Worm (Caenorhabditis elegans) whole organism, mixed stage, embryonic: Measurements from ENCODE around the gene mdf-2.

Experiments
- M03D4.4 ChIP-seq: sonication (generic microtip); optimal IDR thresholded peaks from 2 replicates; lab custom pipeline; 2017; ENCODE audit warnings: mild to moderate bottlenecking, missing genetic modification characterization, missing compliant biosample characterization
- bed-3 ChIP-seq: fragments of 200-800 bp; sonication (Bioruptor generic); optimal IDR thresholded peaks from 3 replicates; lab custom pipeline; 2018; ENCODE audit warnings: mild to moderate bottlenecking, missing genetic modification characterization, moderate library complexity, missing compliant biosample characterization
- ceh-39 ChIP-seq: fragments of 150-350 bp; optimal IDR thresholded peaks from 2 replicates; lab custom pipeline; 2014; ENCODE audit warnings: missing biosample characterization, missing genetic modification characterization
- ceh-43 ChIP-seq: fragments of 200-800 bp; sonication (Bioruptor generic); optimal IDR thresholded peaks from 2 replicates; lab custom pipeline; 2018; ENCODE audit warnings: mild to moderate bottlenecking, missing genetic modification characterization, moderate library complexity, missing compliant biosample characterization
- ceh-83 ChIP-seq: fragments of 200-800 bp; sonication (Bioruptor generic); optimal IDR thresholded peaks from 2 replicates; lab custom pipeline; 2018; ENCODE audit warnings: mild to moderate bottlenecking, missing genetic modification characterization, missing compliant biosample characterization
- ces-1 ChIP-seq: fragments of 150-350 bp; optimal IDR thresholded peaks from 2 replicates; lab custom pipeline; 2014; ENCODE audit warnings: missing biosample characterization, missing genetic modification reagents, missing genetic modification characterization
- cnd-1 ChIP-seq: fragments of 200-800 bp; sonication (Bioruptor generic); optimal IDR thresholded peaks from 2 replicates; lab custom pipeline; 2018; ENCODE audit warnings: mild to moderate bottlenecking, missing genetic modification characterization, missing compliant biosample characterization
- drap-1 ChIP-seq: fragments of 200-800 bp; sonication (Bioruptor generic); optimal IDR thresholded peaks from 3 replicates; lab custom pipeline; 2018; ENCODE audit warnings: mild to moderate bottlenecking, missing genetic modification characterization, missing compliant biosample characterization
- elt-1 ChIP-seq: sonication (generic microtip); optimal IDR thresholded peaks from 2 replicates; lab custom pipeline; 2017; ENCODE audit warnings: missing genetic modification characterization, mild to moderate bottlenecking, missing compliant biosample characterization, antibody characterized with exemption, moderate library complexity, borderline replicate concordance; ENCODE audit not compliant: insufficient read depth
- elt-3 ChIP-seq: fragments of 150-350 bp; optimal IDR thresholded peaks from 2 replicates; lab custom pipeline; 2014; ENCODE audit warnings: missing biosample characterization, missing genetic modification characterization
- flh-1 ChIP-seq: fragments of 200-800 bp; sonication (Bioruptor generic); optimal IDR thresholded peaks from 2 replicates; lab custom pipeline; 2018; ENCODE audit warnings: mild to moderate bottlenecking, missing genetic modification characterization, moderate library complexity, missing compliant biosample characterization
- ham-2 ChIP-seq: fragments of 200-800 bp; sonication (Bioruptor generic); optimal IDR thresholded peaks from 2 replicates; lab custom pipeline; 2018; ENCODE audit warnings: mild to moderate bottlenecking, missing genetic modification characterization, missing compliant biosample characterization
- hlh-1 ChIP-seq: fragments of 150-350 bp; optimal IDR thresholded peaks from 2 replicates; lab custom pipeline; 2014; ENCODE audit warnings: missing biosample characterization, missing genetic modification reagents, missing genetic modification characterization
- lin-13 ChIP-seq: fragments of 150-350 bp; optimal IDR thresholded peaks from 2 replicates; lab custom pipeline; 2014; ENCODE audit warnings: missing biosample characterization, missing genetic modification characterization
- lin-32 ChIP-seq: fragments of 200-800 bp; sonication (Bioruptor generic); optimal IDR thresholded peaks from 2 replicates; lab custom pipeline; 2018; ENCODE audit warnings: mild to moderate bottlenecking, missing genetic modification characterization, missing compliant biosample characterization
- lsy-2 ChIP-seq: fragments of 150-350 bp; optimal IDR thresholded peaks from 2 replicates; lab custom pipeline; 2014; ENCODE audit warnings: missing biosample characterization, missing genetic modification characterization
- mep-1 ChIP-seq: fragments of 150-350 bp; optimal IDR thresholded peaks from 2 replicates; lab custom pipeline; 2017; ENCODE audit warnings: missing biosample characterization, missing genetic modification reagents, missing genetic modification characterization, inconsistent platforms
- mls-2 ChIP-seq: sonication (generic microtip); optimal IDR thresholded peaks from 2 replicates; lab custom pipeline; 2016; ENCODE audit warnings: mild to moderate bottlenecking, missing genetic modification characterization, moderate library complexity, missing compliant biosample characterization
- nhr-12 ChIP-seq: fragments of 150-350 bp; optimal IDR thresholded peaks from 2 replicates; lab custom pipeline; 2014; ENCODE audit warnings: missing biosample characterization, missing genetic modification characterization
- nhr-237 ChIP-seq: fragments of 150-350 bp; optimal IDR thresholded peaks from 2 replicates; lab custom pipeline; 2014; ENCODE audit warnings: missing biosample characterization, missing genetic modification characterization
- nhr-28 ChIP-seq: fragments of 150-350 bp; optimal IDR thresholded peaks from 2 replicates; lab custom pipeline; 2014; ENCODE audit warnings: missing biosample characterization, missing genetic modification characterization
- pha-4 ChIP-seq: fragments of 150-350 bp; optimal IDR thresholded peaks from 2 replicates; lab custom pipeline; 2018; ENCODE audit warnings: missing biosample characterization, missing genetic modification reagents, missing genetic modification characterization
- tbx-8 ChIP-seq: fragments of 200-800 bp; sonication (Bioruptor generic); optimal IDR thresholded peaks from 2 replicates; lab custom pipeline; 2018; ENCODE audit warnings: mild to moderate bottlenecking, missing genetic modification characterization, moderate library complexity, missing compliant biosample characterization
- unc-120 ChIP-seq: sonication (generic microtip); optimal IDR thresholded peaks from 2 replicates; lab custom pipeline; 2017; ENCODE audit warnings: missing genetic modification characterization, missing compliant biosample characterization; ENCODE audit not compliant: poor library complexity, severe bottlenecking
- unc-39 ChIP-seq: fragments of 150-350 bp; optimal IDR thresholded peaks from 2 replicates; lab custom pipeline; 2014; ENCODE audit warnings: missing biosample characterization, missing genetic modification characterization
- unc-62 ChIP-seq: fragments of 150-350 bp; optimal IDR thresholded peaks from 2 replicates; lab custom pipeline; 2014; ENCODE audit warnings: missing biosample characterization, missing genetic modification reagents, missing genetic modification characterization
- zip-8 ChIP-seq: fragments of 150-350 bp; optimal IDR thresholded peaks from 2 replicates; lab custom pipeline; 2014; ENCODE audit warnings: missing biosample characterization, missing genetic modification characterization
- ztf-11 ChIP-seq: fragments of 150-350 bp; optimal IDR thresholded peaks from 2 replicates; lab custom pipeline; 2014; ENCODE audit warnings: missing biosample characterization, missing genetic modification characterization

mdf-2 gene

DNA sequence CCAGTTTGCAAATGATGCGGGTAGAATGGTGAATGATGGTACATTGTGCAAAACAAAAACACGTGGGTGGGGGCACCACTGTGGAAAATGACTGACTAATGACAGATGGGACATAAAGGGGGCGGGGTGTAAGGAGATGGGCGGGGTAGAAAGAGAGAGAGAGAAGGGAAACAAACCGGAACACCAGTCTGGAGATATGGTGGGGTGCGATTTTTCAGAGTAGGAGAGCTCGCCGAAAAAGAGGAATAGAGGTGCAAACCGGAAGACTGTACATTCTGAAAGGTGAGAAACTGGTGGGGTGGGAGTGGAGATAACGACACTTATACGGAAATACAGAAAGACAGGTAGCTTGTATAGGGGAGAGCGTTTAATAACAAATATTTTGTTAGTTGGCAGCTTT is 12.8 kb downstream of the mdf-2 start, which contains the start of gene ngn-1:
Gene ngn-1, minus strand, starts transcription at position 101 of the 400 bp plus-strand sequence.
- TF ChIP-seq hlh-1 (tag; lab: Kevin White, UChicago): no peak
- no peak for TF ChIP-seq lsy-2 (tag; lab: Kevin White, UChicago)
- TF ChIP-seq nhr-237: no peak
- TF ChIP-seq M03D4.4: no peak
- TF ChIP-seq cnd-1 (tag; lab: Kevin White, UChicago): no peak
- TF ChIP-seq ceh-39: no peak
- no peak for TF ChIP-seq drap-1
- TF ChIP-seq pha-4 (tag; lab: Kevin White, UChicago): no peak
- no peak for TF ChIP-seq lin-13 (tag; lab: Kevin White, UChicago)
- no peak for TF ChIP-seq mls-2
- no peak for TF ChIP-seq mep-1 (tag; lab: Kevin White, UChicago)
- TF ChIP-seq ces-1 (GFP tag; lab: Kevin White, UChicago): no peak
- TF ChIP-seq flh-1 (GFP tag; lab: Kevin White, UChicago): no peak

DNA sequence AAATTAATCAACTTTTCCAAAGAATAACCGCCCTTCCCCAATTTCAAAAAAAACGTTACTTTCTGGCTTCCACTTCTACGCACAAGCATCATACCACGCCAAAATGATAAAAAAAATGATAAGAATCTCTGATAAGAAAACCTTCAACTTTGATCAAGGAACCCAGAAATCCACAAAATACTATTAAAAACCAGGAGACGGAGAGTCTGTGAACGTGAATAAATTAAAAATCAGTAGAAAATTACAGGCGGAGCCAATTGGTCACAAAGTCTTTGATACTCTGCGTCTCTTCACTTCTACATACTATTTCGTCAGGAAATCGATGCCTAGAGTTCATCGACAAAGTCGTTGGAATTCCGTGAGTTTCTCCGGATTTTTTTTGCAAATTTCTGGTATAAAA is 22.3 kb downstream of the mdf-2 start, which contains the start of gene smf-3:
Gene smf-3, plus strand, starts transcription at position 259 of the 400 bp plus-strand sequence.
- no peak for TF ChIP-seq elt-3
- TF ChIP-seq mep-1 (tag; lab: Kevin White, UChicago): no peak
- TF ChIP-seq ceh-39: no peak
- no peak for TF ChIP-seq ham-2
- no peak for TF ChIP-seq ceh-83 (GFP tag; lab: Kevin White, UChicago)
- TF ChIP-seq nhr-28: no peak
- TF ChIP-seq lin-32 (GFP tag; lab: Kevin White, UChicago): no peak

DNA sequence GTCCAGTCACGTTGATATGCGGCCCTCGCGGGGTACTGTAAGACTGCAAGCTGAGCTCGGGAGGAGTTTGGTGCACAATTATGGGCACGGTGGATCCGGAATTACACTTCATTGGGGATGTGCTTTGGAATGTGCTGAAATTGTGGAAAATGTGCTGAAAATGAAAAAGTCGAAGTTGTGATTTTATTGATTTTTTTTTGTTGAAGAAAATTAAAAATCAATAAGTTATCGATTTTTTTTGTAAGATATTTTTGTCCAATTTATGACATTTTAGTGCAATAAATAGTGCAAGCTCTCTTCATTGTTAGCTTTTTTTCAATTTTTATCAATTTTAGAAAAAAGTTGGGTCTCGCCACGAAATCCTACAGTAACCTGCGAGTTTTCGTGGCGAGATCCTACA is 24.1 kb downstream of the mdf-2 start:
- TF ChIP-seq pha-4 (tag; lab: Kevin White, UChicago) (no peak), ces-1 (GFP tag; lab: Kevin White, UChicago) (no peak), tbx-8 (GFP tag; lab: Kevin White, UChicago) (no peak), unc-120 (tag; lab: Kevin White, UChicago) (no peak), cnd-1 (tag; lab: Kevin White, UChicago) (no peak), elt-1 (tag; lab: Kevin White, UChicago) (no peak), nhr-237 (no peak), mep-1 (tag; lab: Kevin White, UChicago) (no peak), unc-39 (tag; lab: Kevin White, UChicago) (no peak), nhr-12 (tag; lab: Kevin White, UChicago) (no peak), ham-2 (no peak), ceh-83 (GFP tag; lab: Kevin White, UChicago) (no peak), zip-8 (tag; lab: Kevin White, UChicago) (no peak), lin-13 (tag; lab: Kevin White, UChicago) (no peak), lin-32 (GFP tag; lab: Kevin White, UChicago) (no peak), ztf-11 (tag; lab: Kevin White, UChicago) (no peak), lsy-2 (tag; lab: Kevin White, UChicago) (no peak), mls-2 (no peak)

DNA sequence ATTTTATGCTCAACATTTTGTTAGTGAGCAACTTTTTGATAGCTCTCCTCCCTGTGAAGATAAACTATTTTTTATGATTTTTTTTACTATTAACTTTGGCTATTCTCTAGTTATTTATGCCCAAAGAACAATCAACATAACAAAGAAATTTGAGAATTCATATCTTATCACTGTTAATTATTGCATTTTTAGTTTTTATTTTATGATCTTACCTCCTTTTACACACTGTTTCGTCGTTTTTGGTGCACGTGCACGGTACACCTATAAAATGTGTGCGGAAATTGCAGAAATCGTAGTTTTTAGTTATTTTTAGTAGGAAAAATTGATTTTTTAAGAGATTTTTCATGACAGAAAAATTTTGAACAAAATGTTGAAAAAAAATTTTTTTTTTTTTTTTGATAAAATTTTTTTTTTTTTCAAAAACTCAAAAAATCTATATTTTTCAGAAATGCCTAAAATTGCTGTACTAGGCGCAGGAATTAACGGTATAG is 27.1 kb downstream of the mdf-2 start, which contains the start of gene daao-1:
Gene daao-1, plus strand, starts transcription at position 441 of the 491 bp plus-strand sequence.
- no peak for TF ChIP-seq lin-13 (tag; lab: Kevin White, UChicago)
- TF ChIP-seq tbx-8 (GFP tag; lab: Kevin White, UChicago): no peak
- no peak for TF ChIP-seq nhr-12 (tag; lab: Kevin White, UChicago)
- TF ChIP-seq ceh-43 (GFP tag; lab: Kevin White, UChicago): no peak
- no peak for TF ChIP-seq nhr-28
- TF ChIP-seq elt-1 (tag; lab: Kevin White, UChicago): no peak
- TF ChIP-seq mep-1 (tag; lab: Kevin White, UChicago): no peak
- no peak for TF ChIP-seq drap-1
- no peak for TF ChIP-seq bed-3 (GFP tag; lab: Kevin White, UChicago)
- no peak for TF ChIP-seq pha-4 (tag; lab: Kevin White, UChicago)
- TF ChIP-seq ztf-11 (tag; lab: Kevin White, UChicago): no peak
- no peak for TF ChIP-seq unc-62 (GFP tag; lab: Kevin White, UChicago)

DNA sequence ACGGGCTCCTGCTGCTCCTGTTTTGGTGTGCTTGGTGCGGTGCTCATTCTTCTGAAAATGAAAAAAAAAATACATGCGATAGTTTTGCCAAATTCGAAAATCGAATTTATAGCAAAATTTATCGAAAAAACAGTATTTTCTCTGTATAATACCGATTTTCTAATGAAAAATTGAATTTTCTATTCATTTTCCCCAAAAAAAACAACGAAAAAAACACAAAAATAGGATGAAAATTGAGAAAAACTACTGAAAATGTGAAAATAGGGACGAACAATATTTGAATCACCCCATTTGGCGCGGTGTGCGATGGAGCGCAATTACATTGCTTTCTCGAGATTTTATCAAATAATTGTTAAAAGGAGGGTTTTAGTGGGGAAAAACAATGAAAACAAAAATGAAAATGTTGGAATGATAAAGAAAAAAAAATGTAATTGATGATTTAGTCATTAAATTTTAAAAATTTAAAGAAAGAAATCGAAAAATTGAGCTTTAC is 27.9 kb downstream of the mdf-2 start, which contains the start of gene Y69A2AR.28:
Gene Y69A2AR.28, minus strand, starts transcription at position 51 of the 493 bp plus-strand sequence.
- TF ChIP-seq unc-120 (tag; lab: Kevin White, UChicago) (peak; percentile 88), tbx-8 (GFP tag; lab: Kevin White, UChicago) (no peak)
